Fruit fly (Drosophila melanogaster) whole organism, prepupa: ENCODE data around the gene Alp12.

Source experiments
- Blimp-1 ChIP-seq: fragments of 200-800 bp; sonication (Bioruptor generic); optimal IDR thresholded peaks from 3 replicates; lab custom pipeline; 2017; ENCODE audit warnings: missing biosample characterization, missing genetic modification characterization, mild to moderate bottlenecking, moderate library complexity, missing genetic modification reagents
- CG10631 ChIP-seq: fragments of 200-800 bp; sonication (Bioruptor generic); optimal IDR thresholded peaks from 2 replicates; lab custom pipeline; 2016; ENCODE audit warnings: missing biosample characterization, missing genetic modification characterization
- CG11294 ChIP-seq: fragments of 200-800 bp; sonication (Bioruptor generic); IDR thresholded peaks from 2 replicates; pipeline ENCODE4 v1.3.6; 2022; ENCODE audit warnings: missing biosample characterization, missing genetic modification characterization
- CG3032 ChIP-seq: fragments of 200-800 bp; optimal IDR thresholded peaks from 2 replicates; lab custom pipeline; 2019; ENCODE audit warnings: missing biosample characterization, mild to moderate bottlenecking, missing genetic modification characterization, moderate library complexity
- CG31627 ChIP-seq: fragments of 200-800 bp; sonication (Bioruptor generic); optimal IDR thresholded peaks from 3 replicates; lab custom pipeline; 2016; ENCODE audit warnings: missing biosample characterization, missing genetic modification characterization
- CG34406 ChIP-seq: fragments of 200-800 bp; sonication (Bioruptor generic); optimal IDR thresholded peaks from 3 replicates; lab custom pipeline; 2016; ENCODE audit warnings: missing biosample characterization, missing genetic modification characterization
- CG4318 ChIP-seq: fragments of 200-800 bp; sonication (Bioruptor generic); optimal IDR thresholded peaks from 3 replicates; lab custom pipeline; 2017; ENCODE audit warnings: missing biosample characterization, mild to moderate bottlenecking, missing genetic modification characterization
- CG6163 ChIP-seq: fragments of 200-800 bp; sonication (Bioruptor generic); IDR thresholded peaks from 3 replicates; pipeline ENCODE4 v1.3.6; 2022; ENCODE audit warnings: missing biosample characterization, missing genetic modification characterization
- CG6276 ChIP-seq: fragments of 200-800 bp; sonication (Bioruptor generic); optimal IDR thresholded peaks from 2 replicates; lab custom pipeline; 2017; ENCODE audit warnings: missing biosample characterization, mild to moderate bottlenecking, missing genetic modification characterization
- CG6792 ChIP-seq: fragments of 200-800 bp; sonication (Bioruptor generic); optimal IDR thresholded peaks from 3 replicates; lab custom pipeline; 2016; ENCODE audit warnings: missing biosample characterization, missing genetic modification characterization
- CG6808 ChIP-seq: fragments of 200-800 bp; sonication (Bioruptor generic); optimal IDR thresholded peaks from 3 replicates; lab custom pipeline; 2017; ENCODE audit warnings: missing biosample characterization, missing genetic modification characterization, mild to moderate bottlenecking, moderate library complexity, missing genetic modification reagents
- CG6854 ChIP-seq: fragments of 200-800 bp; sonication (Bioruptor generic); optimal IDR thresholded peaks from 2 replicates; lab custom pipeline; 2017; ENCODE audit warnings: missing biosample characterization, mild to moderate bottlenecking, missing genetic modification characterization
- CG7368 ChIP-seq: fragments of 200-800 bp; sonication (Bioruptor generic); optimal IDR thresholded peaks from 3 replicates; lab custom pipeline; 2016; ENCODE audit warnings: missing biosample characterization, missing genetic modification characterization
- CG8119 ChIP-seq: fragments of 200-800 bp; sonication (Bioruptor generic); IDR thresholded peaks from 3 replicates; pipeline ENCODE4 v1.3.6; 2022; ENCODE audit warnings: missing biosample characterization, missing genetic modification characterization
- CG8319 ChIP-seq: fragments of 200-800 bp; sonication (Bioruptor generic); optimal IDR thresholded peaks from 3 replicates; lab custom pipeline; 2016; ENCODE audit warnings: missing biosample characterization, missing genetic modification characterization
- CG8632 ChIP-seq: fragments of 200-800 bp; sonication (Bioruptor generic); optimal IDR thresholded peaks from 3 replicates; lab custom pipeline; 2016; ENCODE audit warnings: missing biosample characterization, missing genetic modification characterization
- CG9139 ChIP-seq: fragments of 200-800 bp; sonication (Bioruptor generic); optimal IDR thresholded peaks from 3 replicates; lab custom pipeline; 2017; ENCODE audit warnings: missing biosample characterization, mild to moderate bottlenecking, missing genetic modification characterization
- Eip75B ChIP-seq: fragments of 200-800 bp; sonication (Bioruptor generic); optimal IDR thresholded peaks from 3 replicates; lab custom pipeline; 2016; ENCODE audit warnings: missing biosample characterization, missing genetic modification characterization
- Eip78C ChIP-seq: fragments of 200-800 bp; sonication (Bioruptor generic); peaks from one replicate; lab custom pipeline; 2016; ENCODE audit warnings: missing biosample characterization, missing genetic modification characterization
- Eip93F ChIP-seq: fragments of 200-800 bp; sonication (Bioruptor generic); optimal IDR thresholded peaks from 2 replicates; lab custom pipeline; 2016; ENCODE audit warnings: missing biosample characterization, mild to moderate bottlenecking, missing genetic modification characterization
- Ets21C ChIP-seq: fragments of 200-800 bp; sonication (Bioruptor generic); optimal IDR thresholded peaks from 3 replicates; lab custom pipeline; 2016; ENCODE audit warnings: missing biosample characterization, missing genetic modification characterization
- Ets96B ChIP-seq: fragments of 200-800 bp; optimal IDR thresholded peaks from 2 replicates; lab custom pipeline; 2019; ENCODE audit warnings: missing biosample characterization, mild to moderate bottlenecking, missing genetic modification characterization, moderate library complexity
- Gug ChIP-seq: fragments of 200-800 bp; sonication (Bioruptor generic); IDR thresholded peaks from 2 replicates; pipeline ENCODE4 v1.3.6; 2022; ENCODE audit warnings: missing biosample characterization, missing genetic modification characterization
- Hr38 ChIP-seq: sonication (Bioruptor generic); optimal IDR thresholded peaks from 2 replicates; lab custom pipeline; 2016; ENCODE audit warnings: missing biosample characterization, missing genetic modification characterization
- Hr39 ChIP-seq: fragments of 200-800 bp; sonication (Bioruptor generic); optimal IDR thresholded peaks from 2 replicates; lab custom pipeline; 2016; ENCODE audit warnings: missing biosample characterization, missing genetic modification characterization
- Hr4 ChIP-seq: fragments of 200-800 bp; sonication (Bioruptor generic); optimal IDR thresholded peaks from 3 replicates; lab custom pipeline; 2016; ENCODE audit warnings: missing biosample characterization, missing genetic modification characterization
- Lpt ChIP-seq: fragments of 200-800 bp; sonication (Bioruptor generic); optimal IDR thresholded peaks from 3 replicates; lab custom pipeline; 2016; ENCODE audit warnings: missing biosample characterization, missing genetic modification characterization
- Met ChIP-seq: fragments of 200-800 bp; sonication (Bioruptor generic); optimal IDR thresholded peaks from 3 replicates; lab custom pipeline; 2016; ENCODE audit warnings: missing biosample characterization, missing genetic modification characterization
- OdsH ChIP-seq: fragments of 200-800 bp; sonication (Bioruptor generic); optimal IDR thresholded peaks from 3 replicates; lab custom pipeline; 2016; ENCODE audit warnings: missing biosample characterization, missing genetic modification characterization
- Smox ChIP-seq: fragments of 200-800 bp; sonication (Bioruptor generic); optimal IDR thresholded peaks from 3 replicates; lab custom pipeline; 2016; ENCODE audit warnings: missing biosample characterization, missing genetic modification characterization
- Sox14 ChIP-seq: fragments of 200-800 bp; sonication (Bioruptor generic); optimal IDR thresholded peaks from 3 replicates; lab custom pipeline; 2016; ENCODE audit warnings: missing biosample characterization, missing genetic modification characterization
- Sox15 ChIP-seq: fragments of 200-800 bp; sonication (Bioruptor generic); optimal IDR thresholded peaks from 3 replicates; lab custom pipeline; 2016; ENCODE audit warnings: missing biosample characterization, missing genetic modification characterization
- acj6 ChIP-seq: fragments of 200-800 bp; sonication (Bioruptor generic); optimal IDR thresholded peaks from 3 replicates; lab custom pipeline; 2016; ENCODE audit warnings: missing biosample characterization, missing genetic modification characterization
- cyc ChIP-seq: fragments of 200-800 bp; sonication (Bioruptor generic); optimal IDR thresholded peaks from 3 replicates; lab custom pipeline; 2016; ENCODE audit warnings: missing biosample characterization, missing genetic modification characterization
- dac ChIP-seq: fragments of 200-800 bp; sonication (Bioruptor generic); optimal IDR thresholded peaks from 2 replicates; lab custom pipeline; 2017; ENCODE audit warnings: missing biosample characterization, mild to moderate bottlenecking, missing genetic modification characterization
- eg ChIP-seq: fragments of 200-800 bp; sonication (Bioruptor generic); IDR thresholded peaks from 3 replicates; pipeline ENCODE4 v1.3.6; 2022; ENCODE audit warnings: missing biosample characterization, missing genetic modification characterization
- fd59A ChIP-seq: fragments of 200-800 bp; sonication (Bioruptor generic); optimal IDR thresholded peaks from 2 replicates; lab custom pipeline; 2017; ENCODE audit warnings: missing biosample characterization, mild to moderate bottlenecking, missing genetic modification characterization, missing genetic modification reagents
- fd85E ChIP-seq: fragments of 200-800 bp; sonication (Bioruptor generic); optimal IDR thresholded peaks from 3 replicates; lab custom pipeline; 2016; ENCODE audit warnings: missing biosample characterization, missing genetic modification characterization
- fkh ChIP-seq: fragments of 200-800 bp; sonication (Bioruptor generic); optimal IDR thresholded peaks from 3 replicates; lab custom pipeline; 2017; ENCODE audit warnings: missing biosample characterization, mild to moderate bottlenecking, missing genetic modification characterization, moderate library complexity
- lz ChIP-seq: fragments of 200-800 bp; sonication (Bioruptor generic); optimal IDR thresholded peaks from 3 replicates; lab custom pipeline; 2016; ENCODE audit warnings: missing biosample characterization, missing genetic modification characterization
- net ChIP-seq: fragments of 200-800 bp; sonication (Bioruptor generic); optimal IDR thresholded peaks from 3 replicates; lab custom pipeline; 2016; ENCODE audit warnings: missing biosample characterization, missing genetic modification characterization
- pdm3 ChIP-seq: fragments of 200-800 bp; sonication (Bioruptor generic); optimal IDR thresholded peaks from 3 replicates; lab custom pipeline; 2016; ENCODE audit warnings: missing biosample characterization, missing genetic modification characterization
- salr ChIP-seq, 2 experiments: fragments of 200-800 bp; sonication (Bioruptor generic); optimal IDR thresholded peaks; 3 replicates each; lab custom pipeline; 2016 to 2018; ENCODE audit warnings: missing biosample characterization in 2 of 2, missing genetic modification characterization in 2 of 2, mild to moderate bottlenecking in 1 of 2
- spab ChIP-seq: fragments of 200-800 bp; sonication (Bioruptor generic); optimal IDR thresholded peaks from 2 replicates; lab custom pipeline; 2017; ENCODE audit warnings: missing biosample characterization, mild to moderate bottlenecking, missing genetic modification characterization, missing genetic modification reagents
- svp ChIP-seq: fragments of 200-800 bp; sonication (Bioruptor generic); peaks from one replicate; lab custom pipeline; 2016; ENCODE audit warnings: missing biosample characterization, missing genetic modification characterization
- topi ChIP-seq: fragments of 200-800 bp; sonication (Bioruptor generic); optimal IDR thresholded peaks from 3 replicates; lab custom pipeline; 2016; ENCODE audit warnings: missing biosample characterization, missing genetic modification characterization
- vri ChIP-seq: fragments of 200-800 bp; sonication (Bioruptor generic); optimal IDR thresholded peaks from 3 replicates; lab custom pipeline; 2016; ENCODE audit warnings: missing biosample characterization, mild to moderate bottlenecking, missing genetic modification characterization

The Alp12 gene

dm6 chr2L:19376145-19376544 is 47.7 kb upstream of the Alp12 start (continued):
- TF ChIP-seq CG34406 (GFP tag; lab: Kevin White, UChicago) (peak; percentile 37), Sox14 (GFP tag; lab: Kevin White, UChicago) (peak; percentile 51), acj6 (GFP tag; lab: Kevin White, UChicago) (peak; percentile 49), Smox (GFP tag; lab: Kevin White, UChicago) (peak; percentile 23), Lpt (GFP tag; lab: Kevin White, UChicago) (peak; percentile 51), CG6163 (GFP tag; lab: Robert Waterston, UW) (peak; percentile 84), Eip75B (GFP tag; lab: Kevin White, UChicago) (peak; percentile 51), Eip78C (GFP tag; lab: Kevin White, UChicago) (peak; percentile 76), Met (GFP tag; lab: Kevin White, UChicago) (peak; percentile 25), CG3032 (peak; percentile 62), CG9139 (GFP tag; lab: Kevin White, UChicago) (no peak), CG8632 (GFP tag; lab: Kevin White, UChicago) (peak; percentile 8), net (GFP tag; lab: Kevin White, UChicago) (peak; percentile 53), Eip93F (no peak), Gug (GFP tag; lab: Robert Waterston, UW) (no peak; the same call in 1 of the 2 replicates), CG31627 (GFP tag; lab: Kevin White, UChicago) (peak; percentile 14), Ets21C (GFP tag; lab: Kevin White, UChicago) (peak; percentile 24)

dm6 chr2L:19377129-19378083 is 46.4 kb upstream of the Alp12 start:
- TF ChIP-seq topi (GFP tag; lab: Kevin White, UChicago) (peak; percentile 25), CG6163 (GFP tag; lab: Robert Waterston, UW) (no peak; the same call in 2 of the 3 replicates), svp (GFP tag; lab: Kevin White, UChicago) (peak; percentile 76), Hr38 (no peak), OdsH (GFP tag; lab: Kevin White, UChicago) (peak; percentile 23), cyc (GFP tag; lab: Kevin White, UChicago) (no peak), lz (GFP tag; lab: Kevin White, UChicago) (peak; percentile 7), vri (GFP tag; lab: Kevin White, UChicago) (no peak), CG8119 (GFP tag; lab: Robert Waterston, UW) (0 out of 3 replicates have a peak, but pooled peaks have one; percentile 28), pdm3 (GFP tag; lab: Kevin White, UChicago) (peak; percentile 22), Hr4 (GFP tag; lab: Kevin White, UChicago) (no peak), CG6808 (peak; percentile 12), spab (GFP tag; lab: Kevin White, UChicago) (peak; percentile 35), Ets96B (tag; lab: Kevin White, UChicago) (peak; percentile 8), acj6 (GFP tag; lab: Kevin White, UChicago) (peak; percentile 30), CG6276 (GFP tag; lab: Kevin White, UChicago) (no peak), fd59A (peak; percentile 11), dac (no peak), eg (GFP tag; lab: Robert Waterston, UW) (no peak), fkh (no peak), CG10631 (peak; percentile 26), Blimp-1 (GFP tag; lab: Kevin White, UChicago) (no peak), salr (GFP tag; optimal IDR thresholded peaks at IDR 0.05; lab: Kevin White, UChicago) (no peak), CG31627 (GFP tag; lab: Kevin White, UChicago) (no peak), CG6854 (no peak), Met (GFP tag; lab: Kevin White, UChicago) (peak; percentile 37), CG4318 (no peak), CG11294 (GFP tag; lab: Robert Waterston, UW) (no peak), CG7368 (GFP tag; lab: Kevin White, UChicago) (no peak), CG3032 (peak; percentile 50), CG8319 (GFP tag; lab: Kevin White, UChicago) (no peak), fd85E (GFP tag; lab: Kevin White, UChicago) (no peak), CG34406 (GFP tag; lab: Kevin White, UChicago) (peak; percentile 0), Hr39 (GFP tag; lab: Kevin White, UChicago) (no peak), Ets21C (GFP tag; lab: Kevin White, UChicago) (no peak), Sox15 (no peak), CG6792 (GFP tag; lab: Kevin White, UChicago) (peak; percentile 9), Eip78C (GFP tag; lab: Kevin White, UChicago) (peak; percentile 73)
